Fruit fly (Drosophila melanogaster): ENCODE measurements around the gene Wdr82.

The Wdr82 gene

DNA sequence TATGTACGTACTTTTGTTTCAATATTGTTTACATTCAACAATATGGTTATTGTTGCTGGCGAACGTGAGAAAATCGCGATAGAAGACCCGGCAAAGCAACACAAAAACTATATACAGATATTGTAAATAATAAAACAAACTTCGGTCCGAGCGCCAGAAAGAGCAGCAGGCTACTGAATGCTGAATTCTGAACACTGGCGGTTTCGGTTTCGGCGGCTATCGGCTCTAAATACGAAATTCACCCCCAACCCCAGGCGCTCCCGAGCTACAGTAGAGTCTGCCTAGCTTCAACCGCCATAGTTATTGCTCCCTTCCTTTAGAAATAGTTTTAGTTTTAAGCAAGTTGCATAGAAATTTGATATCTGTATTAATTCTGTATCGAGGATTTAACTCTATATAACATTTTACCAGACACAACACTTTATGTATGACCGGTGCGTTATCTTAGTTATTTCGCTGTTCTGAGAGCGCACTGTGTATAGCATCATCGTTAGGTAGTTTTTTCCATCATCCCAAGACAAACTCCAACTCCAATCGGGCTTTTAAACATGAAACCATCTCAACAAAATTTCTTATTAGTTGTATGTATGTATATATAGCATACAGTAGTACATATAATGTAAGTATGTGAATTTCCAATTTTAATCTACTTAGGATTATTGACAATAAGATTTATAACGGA, 11.8 kb upstream of the Wdr82 start, which contains the start of gene CG7627 (continued):
- TF ChIP-seq CG17359 (tag; optimal IDR thresholded peaks at IDR 0.05) (peak; percentile 81), crc (GFP tag; optimal IDR thresholded peaks at IDR 0.05) (peak; percentile 68), chif (GFP tag; optimal IDR thresholded peaks at IDR 0.05) (peak; percentile 56 to 76), CG15269 (tag; optimal IDR thresholded peaks at IDR 0.05) (peak; percentile 76), CG1832 (GFP tag; optimal IDR thresholded peaks at IDR 0.05) (no peak), Dip2 (GFP tag; IDR thresholded peaks at IDR 0.05) (no peak; the same call in 1 of the 2 replicates), maf-S (GFP tag; optimal IDR thresholded peaks at IDR 0.05) (peak; percentile 43), CG34224 (GFP tag; IDR thresholded peaks at IDR 0.05; ENCODE audit: partially characterized antibody) (no peak), wor (GFP tag; IDR thresholded peaks at IDR 0.05) (peak; percentile 47), Gug (GFP tag; IDR thresholded peaks at IDR 0.05) (peak; percentile 86), CG9876 (GFP tag; optimal IDR thresholded peaks at IDR 0.05) (peak; percentile 35), CG4360 (GFP tag; IDR thresholded peaks at IDR 0.05) (0 out of 2 replicates have a peak, but pooled peaks have one; percentile 23), ftz-f1 (GFP tag; optimal IDR thresholded peaks at IDR 0.05) (no peak), cato (GFP tag; optimal IDR thresholded peaks at IDR 0.05; ENCODE audit: borderline replicate concordance) (no peak), bowl (GFP tag; IDR thresholded peaks at IDR 0.05) (no peak), CG14667 (GFP tag; IDR thresholded peaks at IDR 0.05) (peak; percentile 82; the same call in 1 of the 2 replicates), emc (GFP tag; optimal IDR thresholded peaks at IDR 0.05) (peak; percentile 39), Trl (optimal IDR thresholded peaks at IDR 0.05) (no peak), Trl (GFP tag; optimal IDR thresholded peaks at IDR 0.05) (peak; percentile 71), D19B (GFP tag; optimal IDR thresholded peaks at IDR 0.05) (peak; percentile 64), CG8290 (GFP tag; optimal IDR thresholded peaks at IDR 0.05) (peak; percentile 22), CG8290 (tag; optimal IDR thresholded peaks at IDR 0.05) (peak in 1 of 2 experiments; percentile 71), corto (GFP tag; optimal IDR thresholded peaks at IDR 0.05) (no peak), CG8765 (GFP tag; IDR thresholded peaks at IDR 0.05) (no peak), odd (GFP tag; optimal IDR thresholded peaks at IDR 0.05) (peak; percentile 51), gsb-n (tag; optimal IDR thresholded peaks at IDR 0.05) (peak; percentile 19), Stat92E (GFP tag; optimal IDR thresholded peaks at IDR 0.05) (no peak), CG2712 (tag; optimal IDR thresholded peaks at IDR 0.05) (peak; percentile 79), Fer2 (tag; optimal IDR thresholded peaks at IDR 0.05) (peak; percentile 58), CG11085 (GFP tag; IDR thresholded peaks at IDR 0.05) (peak; percentile 72; the same call in 1 of the 2 replicates), HLH3B (GFP tag; IDR thresholded peaks at IDR 0.05) (peak; percentile 81), ap (GFP tag; IDR thresholded peaks at IDR 0.05) (0 out of 2 replicates have a peak, but pooled peaks have one; percentile 51), dati (GFP tag; IDR thresholded peaks at IDR 0.05) (peak; percentile 61; the same call in 1 of the 2 replicates), CG30020 (tag; optimal IDR thresholded peaks at IDR 0.05) (peak; percentile 32), z (GFP tag; IDR thresholded peaks at IDR 0.05) (no peak), ato (GFP tag; IDR thresholded peaks at IDR 0.05; ENCODE audit: partially characterized antibody) (no peak), knrl (GFP tag; IDR thresholded peaks at IDR 0.05; ENCODE audit: partially characterized antibody) (no peak), HmgD (GFP tag; optimal IDR thresholded peaks at IDR 0.05) (peak; percentile 65), lab (GFP tag; optimal IDR thresholded peaks at IDR 0.05) (peak; percentile 88), D19A (tag; optimal IDR thresholded peaks at IDR 0.05) (peak; percentile 33), tup (GFP tag; optimal IDR thresholded peaks at IDR 0.05) (peak; percentile 41), CG11695 (GFP tag; IDR thresholded peaks at IDR 0.05) (peak; percentile 72; the same call in 2 of the 3 replicates), CG12391 (tag; optimal IDR thresholded peaks at IDR 0.05) (peak; percentile 77), Doc3 (GFP tag; IDR thresholded peaks at IDR 0.05; ENCODE audit: partially characterized antibody) (no peak), CG4707 (GFP tag; optimal IDR thresholded peaks at IDR 0.05) (peak; percentile 37), CG15514 (GFP tag; optimal IDR thresholded peaks at IDR 0.05) (peak; percentile 53), CG16779 (GFP tag; IDR thresholded peaks at IDR 0.05) (0 out of 2 replicates have a peak, but pooled peaks have one; percentile 34), gro (GFP tag; optimal IDR thresholded peaks at IDR 0.05) (peak; percentile 75), CG6654 (GFP tag; optimal IDR thresholded peaks at IDR 0.05) (peak; percentile 53)

All from whole organism, embryonic.